Fruit fly (Drosophila melanogaster) whole organism, embryonic: ENCODE measurements around the gene dx.

Experiments used
- Aef1 ChIP-seq: fragments of 200-800 bp; sonication (Bioruptor generic); IDR thresholded peaks from 3 replicates; pipeline ENCODE4 v1.3.6; 2022; ENCODE audit warnings: missing biosample characterization, missing genetic modification characterization
- Atf3 ChIP-seq: fragments of 200-800 bp; sonication (Bioruptor generic); optimal IDR thresholded peaks from 3 replicates; lab custom pipeline; 2016; ENCODE audit warnings: missing biosample characterization, missing genetic modification characterization
- Blimp-1 ChIP-seq: fragments of 200-800 bp; sonication (Bioruptor generic); optimal IDR thresholded peaks from 3 replicates; lab custom pipeline; 2018; ENCODE audit warnings: missing biosample characterization, missing genetic modification characterization, mild to moderate bottlenecking, moderate library complexity, missing genetic modification reagents
- CG10274 ChIP-seq: fragments of 200-800 bp; sonication (Bioruptor generic); optimal IDR thresholded peaks from 3 replicates; lab custom pipeline; 2017; ENCODE audit warnings: missing biosample characterization, mild to moderate bottlenecking, missing genetic modification characterization
- CG11456 ChIP-seq: fragments of 200-800 bp; sonication (Bioruptor generic); IDR thresholded peaks from 3 replicates; pipeline ENCODE4 v1.3.6; 2022; ENCODE audit warnings: missing biosample characterization, missing genetic modification characterization
- CG15601 ChIP-seq: fragments of 200-800 bp; sonication (Bioruptor generic); optimal IDR thresholded peaks from 3 replicates; lab custom pipeline; 2019; ENCODE audit warnings: missing biosample characterization, mild to moderate bottlenecking, missing genetic modification characterization, moderate library complexity
- CG16779 ChIP-seq: fragments of 200-800 bp; sonication (Bioruptor generic); IDR thresholded peaks from 2 replicates; pipeline ENCODE4 v1.3.6; 2022; ENCODE audit warnings: missing biosample characterization, missing genetic modification characterization
- CG18599 ChIP-seq: fragments of 200-800 bp; sonication (Bioruptor generic); optimal IDR thresholded peaks from 3 replicates; lab custom pipeline; 2017; ENCODE audit warnings: missing biosample characterization, missing genetic modification characterization, mild to moderate bottlenecking, moderate library complexity, missing genetic modification reagents
- CG2116 ChIP-seq: fragments of 200-800 bp; sonication (Bioruptor generic); optimal IDR thresholded peaks from 3 replicates; lab custom pipeline; 2018; ENCODE audit warnings: missing biosample characterization, mild to moderate bottlenecking, missing genetic modification characterization
- CG2889 ChIP-seq: fragments of 200-800 bp; sonication (Bioruptor generic); IDR thresholded peaks from 3 replicates; pipeline ENCODE4 v1.3.6; 2022; ENCODE audit warnings: missing biosample characterization, missing genetic modification characterization
- CG30403 ChIP-seq: fragments of 200-800 bp; sonication (Bioruptor generic); optimal IDR thresholded peaks from 3 replicates; lab custom pipeline; 2016; ENCODE audit warnings: missing biosample characterization, missing genetic modification characterization
- CG34376 ChIP-seq: fragments of 200-800 bp; sonication (Bioruptor generic); optimal IDR thresholded peaks from 2 replicates; lab custom pipeline; 2018; ENCODE audit warnings: missing biosample characterization, mild to moderate bottlenecking, missing genetic modification characterization
- CG3726 ChIP-seq: fragments of 200-800 bp; sonication (Bioruptor generic); IDR thresholded peaks from 3 replicates; pipeline ENCODE4, ENCODE4 v1.3.6; 2022; ENCODE audit warnings: missing biosample characterization, missing genetic modification characterization
- CG3847 ChIP-seq: fragments of 200-800 bp; sonication (Bioruptor generic); IDR thresholded peaks from 2 replicates; pipeline ENCODE4 v1.3.6; 2022; ENCODE audit warnings: missing biosample characterization, missing genetic modification characterization
- CG4617 ChIP-seq: fragments of 200-800 bp; sonication (Bioruptor generic); optimal IDR thresholded peaks from 3 replicates; lab custom pipeline; 2016; ENCODE audit warnings: missing biosample characterization, missing genetic modification characterization, borderline replicate concordance
- CG5180 ChIP-seq: fragments of 200-800 bp; sonication (Bioruptor generic); optimal IDR thresholded peaks from 3 replicates; lab custom pipeline; 2017; ENCODE audit warnings: missing biosample characterization, missing genetic modification characterization, mild to moderate bottlenecking, moderate library complexity, missing genetic modification reagents
- CG5953 ChIP-seq: fragments of 200-800 bp; sonication (Bioruptor generic); IDR thresholded peaks from 2 replicates; pipeline ENCODE4 v1.3.6; 2022; ENCODE audit warnings: missing biosample characterization, missing genetic modification characterization
- CG6654 ChIP-seq: fragments of 200-800 bp; sonication (Bioruptor generic); optimal IDR thresholded peaks from 2 replicates; lab custom pipeline; 2017; ENCODE audit warnings: missing biosample characterization, mild to moderate bottlenecking, missing genetic modification characterization
- CG6689 ChIP-seq: fragments of 200-800 bp; sonication (Bioruptor generic); IDR thresholded peaks from 2 replicates; pipeline ENCODE4 v1.3.6; 2022; ENCODE audit warnings: missing biosample characterization, missing genetic modification characterization
- CG7556 ChIP-seq: fragments of 200-800 bp; sonication (Bioruptor generic); optimal IDR thresholded peaks from 2 replicates; lab custom pipeline; 2017; ENCODE audit warnings: missing biosample characterization, mild to moderate bottlenecking, missing genetic modification characterization
- CG7928 ChIP-seq: fragments of 200-800 bp; sonication (Bioruptor generic); optimal IDR thresholded peaks from 2 replicates; lab custom pipeline; 2017; ENCODE audit warnings: missing biosample characterization, mild to moderate bottlenecking, missing genetic modification characterization
- CG8388 ChIP-seq: fragments of 200-800 bp; sonication (Bioruptor generic); optimal IDR thresholded peaks from 2 replicates; lab custom pipeline; 2019; ENCODE audit warnings: missing biosample characterization, mild to moderate bottlenecking, missing genetic modification characterization, moderate library complexity
- E2f1 ChIP-seq: fragments of 200-800 bp; sonication (Bioruptor generic); IDR thresholded peaks from 2 replicates; pipeline ENCODE4 v1.3.6; 2022; ENCODE audit warnings: missing biosample characterization, missing genetic modification characterization
- Eip74EF ChIP-seq, 2 experiments: fragments of 200-800 bp in 1 of 2; fragments of >200 bp in 1 of 2; sonication (Bioruptor generic) in 1 of 2; optimal IDR thresholded peaks; 2 replicates each; lab custom pipeline; 2017 to 2019; ENCODE audit warnings: missing biosample characterization in 2 of 2, missing genetic modification characterization in 2 of 2, mild to moderate bottlenecking in 1 of 2, moderate library complexity in 1 of 2
- HLH4C ChIP-seq: fragments of 200-800 bp; sonication (Bioruptor generic); IDR thresholded peaks from 3 replicates; pipeline ENCODE4 v1.3.6; 2022; ENCODE audit warnings: missing biosample characterization, missing genetic modification characterization; ENCODE audit not compliant: partially characterized antibody
- Hey ChIP-seq: fragments of 200-800 bp; sonication (Bioruptor generic); optimal IDR thresholded peaks from 3 replicates; lab custom pipeline; 2018; ENCODE audit warnings: missing biosample characterization, mild to moderate bottlenecking, missing genetic modification characterization
- Myb ChIP-seq: fragments of 200-800 bp; sonication (Bioruptor generic); optimal IDR thresholded peaks from 2 replicates; lab custom pipeline; 2016; ENCODE audit warnings: missing biosample characterization, missing genetic modification characterization
- NC2α ChIP-seq: fragments of 200-800 bp; sonication (Bioruptor generic); optimal IDR thresholded peaks from 2 replicates; lab custom pipeline; 2016; ENCODE audit warnings: missing biosample characterization, missing genetic modification characterization
- Nf-YC ChIP-seq: fragments of 200-800 bp; optimal IDR thresholded peaks from 3 replicates; lab custom pipeline; 2019; ENCODE audit warnings: missing biosample characterization, mild to moderate bottlenecking, missing genetic modification characterization, moderate library complexity
- Pdp1 ChIP-seq, 2 experiments: fragments of 200-800 bp; sonication (Bioruptor generic); optimal IDR thresholded peaks; 3 replicates each; lab custom pipeline; 2016; ENCODE audit warnings: missing biosample characterization in 2 of 2, missing genetic modification characterization in 2 of 2, mild to moderate bottlenecking in 1 of 2, moderate library complexity in 1 of 2
- Ptx1 ChIP-seq: fragments of 200-800 bp; sonication (Bioruptor generic); IDR thresholded peaks from 2 replicates; pipeline ENCODE4 v1.3.6; 2022; ENCODE audit warnings: missing biosample characterization, missing genetic modification characterization
- chm ChIP-seq: fragments of 200-800 bp; sonication (Bioruptor generic); IDR thresholded peaks from 2 replicates; pipeline ENCODE4 v1.3.6; 2022; ENCODE audit warnings: missing biosample characterization, missing genetic modification characterization
- da ChIP-seq: fragments of 200-800 bp; sonication (Bioruptor generic); optimal IDR thresholded peaks from 2 replicates; lab custom pipeline; 2016; ENCODE audit warnings: missing biosample characterization, missing genetic modification characterization
- fd64A ChIP-seq: fragments of 200-800 bp; sonication (Bioruptor generic); optimal IDR thresholded peaks from 3 replicates; lab custom pipeline; 2018; ENCODE audit warnings: missing biosample characterization, mild to moderate bottlenecking, missing genetic modification characterization
- fd96Cb ChIP-seq: fragments of 200-800 bp; sonication (Bioruptor generic); optimal IDR thresholded peaks from 2 replicates; lab custom pipeline; 2018; ENCODE audit warnings: missing biosample characterization, mild to moderate bottlenecking, missing genetic modification characterization, moderate library complexity
- fu2 ChIP-seq: fragments of 200-800 bp; sonication (Bioruptor generic); optimal IDR thresholded peaks from 2 replicates; lab custom pipeline; 2016; ENCODE audit warnings: missing biosample characterization, missing genetic modification characterization
- gem ChIP-seq: fragments of 200-800 bp; sonication (Bioruptor generic); optimal IDR thresholded peaks from 2 replicates; lab custom pipeline; 2019; ENCODE audit warnings: missing biosample characterization, mild to moderate bottlenecking, missing genetic modification characterization, moderate library complexity
- grau ChIP-seq: fragments of 200-800 bp; optimal IDR thresholded peaks from 3 replicates; lab custom pipeline; 2019; ENCODE audit warnings: missing biosample characterization, mild to moderate bottlenecking, missing genetic modification characterization, moderate library complexity
- jing ChIP-seq: fragments of 200-800 bp; sonication (Bioruptor generic); optimal IDR thresholded peaks from 2 replicates; lab custom pipeline; 2018; ENCODE audit warnings: missing biosample characterization, mild to moderate bottlenecking, missing genetic modification characterization
- knrl ChIP-seq: fragments of 200-800 bp; sonication (Bioruptor generic); IDR thresholded peaks from 3 replicates; pipeline ENCODE4 v1.3.6; 2022; ENCODE audit warnings: missing biosample characterization, missing genetic modification characterization; ENCODE audit not compliant: partially characterized antibody
- lbe ChIP-seq: fragments of 200-800 bp; sonication (Bioruptor generic); optimal IDR thresholded peaks from 2 replicates; lab custom pipeline; 2016; ENCODE audit warnings: missing biosample characterization, mild to moderate bottlenecking, missing genetic modification characterization
- nau ChIP-seq: fragments of 200-800 bp; sonication (Bioruptor generic); optimal IDR thresholded peaks from 3 replicates; lab custom pipeline; 2017; ENCODE audit warnings: missing biosample characterization, mild to moderate bottlenecking, missing genetic modification characterization, missing genetic modification reagents
- pan ChIP-seq, 4 experiments: fragments of >200 bp in 3 of 4; fragments of 200-800 bp in 1 of 4; sonication (Bioruptor generic) in 1 of 4; optimal IDR thresholded peaks in 3 of 4; IDR thresholded peaks in 1 of 4; 2 replicates each; pipeline versions ENCODE4 v1.3.6 to Lab custom; 2017 to 2022; ENCODE audit warnings: missing biosample characterization in 2 of 4, missing genetic modification characterization in 2 of 4, mixed read lengths in 1 of 4
- phol ChIP-seq: fragments of 200-800 bp; sonication (Bioruptor generic); optimal IDR thresholded peaks from 3 replicates; lab custom pipeline; 2018; ENCODE audit warnings: missing biosample characterization, mild to moderate bottlenecking, missing genetic modification characterization, moderate library complexity
- psq ChIP-seq: fragments of 200-800 bp; sonication (Bioruptor generic); optimal IDR thresholded peaks from 2 replicates; lab custom pipeline; 2017; ENCODE audit warnings: missing biosample characterization, missing genetic modification characterization
- sens-2 ChIP-seq: fragments of 200-800 bp; sonication (Bioruptor generic); IDR thresholded peaks from 2 replicates; pipeline ENCODE4 v1.3.6; 2022; ENCODE audit warnings: missing biosample characterization, missing genetic modification characterization
- tio ChIP-seq: fragments of 200-800 bp; sonication (Bioruptor generic); optimal IDR thresholded peaks from 2 replicates; lab custom pipeline; 2017; ENCODE audit warnings: missing biosample characterization, missing genetic modification characterization, inconsistent platforms
- trh ChIP-seq: fragments of 200-800 bp; sonication (Bioruptor generic); optimal IDR thresholded peaks from 2 replicates; lab custom pipeline; 2016; ENCODE audit warnings: missing biosample characterization, missing genetic modification characterization
- tx ChIP-seq: fragments of 200-800 bp; sonication (Bioruptor generic); optimal IDR thresholded peaks from 2 replicates; lab custom pipeline; 2016; ENCODE audit warnings: missing biosample characterization, missing genetic modification characterization

dx gene

DNA sequence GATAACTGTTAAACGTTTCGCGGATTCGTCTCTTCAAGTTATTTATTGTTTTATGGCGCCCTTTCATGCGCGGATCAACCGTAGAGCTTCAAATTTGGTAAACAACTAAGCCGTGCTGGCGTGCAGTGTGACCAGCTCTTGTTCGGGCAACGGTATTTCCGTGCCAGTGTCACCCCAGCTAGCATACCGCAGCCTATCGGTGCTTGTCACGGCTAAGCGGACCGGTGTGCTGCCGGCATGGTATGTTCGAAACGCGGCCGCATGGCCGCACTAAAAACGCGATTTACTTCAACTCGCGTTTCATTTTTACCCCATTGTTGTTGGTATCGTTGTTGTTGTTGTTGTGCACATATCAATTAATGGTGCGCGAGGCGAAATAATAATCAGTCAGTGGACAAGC, 9.6 kb upstream of the dx start, which contains the start of the genes CG42340 and CG3918 (continued):
- TF ChIP-seq HLH4C (GFP tag; lab: Robert Waterston, UW) = no peak; the same call in 2 of the 3 replicates
- TF ChIP-seq CG2889 (GFP tag; lab: Robert Waterston, UW) = no peak
- TF ChIP-seq CG7928 (GFP tag; lab: Kevin White, UChicago) = peak; percentile 21
- TF ChIP-seq CG6654 = peak; percentile 4
- TF ChIP-seq grau (tag; lab: Kevin White, UChicago) = peak; percentile 43
- no peak for TF ChIP-seq psq (GFP tag; lab: Kevin White, UChicago)
- no peak for TF ChIP-seq Eip74EF (GFP tag; optimal IDR thresholded peaks at IDR 0.05; lab: Kevin White, UChicago)
- TF ChIP-seq CG3847 = peak; percentile 92
- TF ChIP-seq pan (optimal IDR thresholded peaks at IDR 0.05; lab: Kevin White, UChicago) = no peak
- no peak for TF ChIP-seq pan (GFP tag; optimal IDR thresholded peaks at IDR 0.05 in 1 of 2, IDR thresholded peaks at IDR 0.05 in 1 of 2)
- no peak for TF ChIP-seq CG10274 (GFP tag; lab: Kevin White, UChicago)
- TF ChIP-seq jing (GFP tag; lab: Kevin White, UChicago) = no peak
- no peak for TF ChIP-seq lbe (GFP tag; lab: Kevin White, UChicago)
- TF ChIP-seq fu2 (GFP tag; lab: Kevin White, UChicago) = peak; percentile 12
- no peak for TF ChIP-seq CG5180 (GFP tag; lab: Kevin White, UChicago)
- TF ChIP-seq CG4617 (GFP tag; lab: Kevin White, UChicago) = peak; percentile 93
- TF ChIP-seq CG5953 (GFP tag; lab: Robert Waterston, UW) = no peak
- no peak for TF ChIP-seq CG30403 (GFP tag; lab: Kevin White, UChicago)
- TF ChIP-seq CG15601 = peak; percentile 63
- no peak for TF ChIP-seq tx (GFP tag; lab: Kevin White, UChicago)
- TF ChIP-seq CG3726 = no peak
- no peak for TF ChIP-seq Blimp-1 (GFP tag; lab: Kevin White, UChicago)
- TF ChIP-seq CG34376 (GFP tag; lab: Kevin White, UChicago) = no peak
- TF ChIP-seq E2f1 (GFP tag; lab: Robert Waterston, UW) = no peak
- TF ChIP-seq fd64A = no peak
- peak; percentile 68 for TF ChIP-seq Aef1 (GFP tag; lab: Robert Waterston, UW)
- peak; percentile 91 for TF ChIP-seq Myb
- TF ChIP-seq knrl (GFP tag; lab: Robert Waterston, UW) = peak; percentile 68
- TF ChIP-seq CG18599 (GFP tag; lab: Kevin White, UChicago) = peak; percentile 27
- TF ChIP-seq sens-2 (GFP tag; lab: Robert Waterston, UW) = no peak
- TF ChIP-seq Hey = no peak
- TF ChIP-seq da (GFP tag; lab: Kevin White, UChicago) = no peak
- no peak for TF ChIP-seq CG8388 (GFP tag; lab: Kevin White, UChicago)
- no peak for TF ChIP-seq NC2α (GFP tag; lab: Kevin White, UChicago)
- no peak for TF ChIP-seq trh (GFP tag; lab: Kevin White, UChicago)
- TF ChIP-seq Pdp1 (GFP tag; optimal IDR thresholded peaks at IDR 0.05; lab: Kevin White, UChicago) = peak in 1 of 2 experiments; percentile 67
- no peak for TF ChIP-seq CG7556 (GFP tag; lab: Kevin White, UChicago)
- no peak for TF ChIP-seq gem (tag; lab: Kevin White, UChicago)
- TF ChIP-seq CG6689 (GFP tag; lab: Robert Waterston, UW) = no peak
- TF ChIP-seq chm = no peak; the same call in 1 of the 2 replicates
- TF ChIP-seq Nf-YC = peak; percentile 30
- TF ChIP-seq tio = no peak
- TF ChIP-seq CG2116 (GFP tag; lab: Kevin White, UChicago) = peak; percentile 72
- 0 out of 2 replicates have a peak, but pooled peaks have one; percentile 53 for TF ChIP-seq CG16779 (GFP tag; lab: Robert Waterston, UW)
- no peak for TF ChIP-seq Atf3 (GFP tag; lab: Kevin White, UChicago)
- TF ChIP-seq phol (tag; lab: Kevin White, UChicago) = peak; percentile 67
- TF ChIP-seq Ptx1 (GFP tag; lab: Robert Waterston, UW) = 0 out of 2 replicates have a peak, but pooled peaks have one; percentile 8
- no peak for TF ChIP-seq fd96Cb
- TF ChIP-seq CG11456 (GFP tag; lab: Robert Waterston, UW) = peak; percentile 53; the same call in 1 of the 3 replicates
- no peak for TF ChIP-seq nau (GFP tag; lab: Kevin White, UChicago)
